Worm (Caenorhabditis elegans): ENCODE results near the gene F15A8.1.

ce11 chrX:4453820-4454219 lies 13.1 kb downstream of the F15A8.1 start, which contains the start of gene F02E8.4:
- TF ChIP-seq med-1 (GFP tag; optimal IDR thresholded peaks at IDR 0.05; ENCODE audit: insufficient read depth) (no peak), tab-1 (GFP tag; IDR thresholded peaks at IDR 0.05) (no peak), T22C8.4 (GFP tag; IDR thresholded peaks at IDR 0.05) (no peak), flt-1 (GFP tag; IDR thresholded peaks at IDR 0.05) (no peak), ztf-29 (GFP tag; IDR thresholded peaks at IDR 0.05) (no peak), ref-1 (GFP tag; conservative IDR thresholded peaks at IDR 0.05) (no peak), klf-2 (GFP tag; conservative IDR thresholded peaks at IDR 0.05) (no peak)

Data from whole organism, midembryonic.